Worm (Caenorhabditis elegans) whole organism, late embryonic: ENCODE data around the gene T13G4.4.
A peak's percentile ranks its signal among the peaks of the same experiment; 100 is the strongest.

Source experiments
- ama-1 ChIP-seq: fragments of 150-350 bp; optimal IDR thresholded peaks from 2 replicates; lab custom pipeline; 2014
- ceh-22 ChIP-seq: sonication (generic microtip); optimal IDR thresholded peaks from 2 replicates; lab custom pipeline; 2017; ENCODE audit warnings: missing biosample characterization, missing genetic modification characterization
- ceh-24 ChIP-seq: sonication (generic microtip); optimal IDR thresholded peaks from 2 replicates; lab custom pipeline; 2016; ENCODE audit warnings: mild to moderate bottlenecking, missing genetic modification characterization, missing compliant biosample characterization
- ceh-30 ChIP-seq: fragments of 150-350 bp; optimal IDR thresholded peaks from 2 replicates; lab custom pipeline; 2014; ENCODE audit warnings: missing biosample characterization, missing genetic modification characterization
- ceh-34 ChIP-seq: sonication (generic microtip); optimal IDR thresholded peaks from 2 replicates; lab custom pipeline; 2016; ENCODE audit warnings: mild to moderate bottlenecking, missing genetic modification characterization, missing compliant biosample characterization
- ceh-48 ChIP-seq: sonication (generic microtip); optimal IDR thresholded peaks from 2 replicates; lab custom pipeline; 2016; ENCODE audit warnings: missing genetic modification characterization, inconsistent platforms, missing compliant biosample characterization
- ceh-6 ChIP-seq: fragments of 200-800 bp; sonication (Bioruptor generic); optimal IDR thresholded peaks from 2 replicates; lab custom pipeline; 2018; ENCODE audit warnings: mild to moderate bottlenecking, missing genetic modification characterization, missing compliant biosample characterization
- ceh-9 ChIP-seq: sonication (generic microtip); optimal IDR thresholded peaks from 2 replicates; lab custom pipeline; 2016; ENCODE audit warnings: mild to moderate bottlenecking, missing genetic modification characterization, inconsistent platforms, missing compliant biosample characterization
- dve-1 ChIP-seq: sonication (generic microtip); optimal IDR thresholded peaks from 2 replicates; lab custom pipeline; 2017; ENCODE audit warnings: antibody characterized with exemption, mild to moderate bottlenecking, missing genetic modification characterization, missing compliant biosample characterization
- elt-2 ChIP-seq: sonication (generic microtip); optimal IDR thresholded peaks from 2 replicates; lab custom pipeline; 2016; ENCODE audit warnings: missing genetic modification reagents, missing genetic modification characterization, missing compliant biosample characterization
- fax-1 ChIP-seq: sonication (generic microtip); optimal IDR thresholded peaks from 2 replicates; lab custom pipeline; 2016; ENCODE audit warnings: missing genotype, missing genetic modification characterization, missing compliant biosample characterization
- gmeb-2 ChIP-seq: sonication (generic microtip); optimal IDR thresholded peaks from 2 replicates; lab custom pipeline; 2016; ENCODE audit warnings: missing genetic modification characterization, inconsistent platforms, missing compliant biosample characterization
- lim-6 ChIP-seq: sonication (generic microtip); optimal IDR thresholded peaks from 2 replicates; lab custom pipeline; 2016; ENCODE audit warnings: missing genetic modification characterization, missing compliant biosample characterization
- lin-11 ChIP-seq: fragments of 200-800 bp; sonication (Bioruptor generic); optimal IDR thresholded peaks from 2 replicates; lab custom pipeline; 2018; ENCODE audit warnings: mild to moderate bottlenecking, missing genetic modification characterization, missing compliant biosample characterization
- nhr-232 ChIP-seq: sonication (generic microtip); optimal IDR thresholded peaks from 2 replicates; lab custom pipeline; 2016; ENCODE audit warnings: missing genetic modification characterization, missing compliant biosample characterization
- npax-4 ChIP-seq: sonication (generic microtip); optimal IDR thresholded peaks from 2 replicates; lab custom pipeline; 2016; ENCODE audit warnings: missing genetic modification characterization, missing compliant biosample characterization
- odd-2 ChIP-seq: sonication (generic microtip); optimal IDR thresholded peaks from 2 replicates; lab custom pipeline; 2017; ENCODE audit warnings: antibody characterized with exemption, mild to moderate bottlenecking, missing genetic modification characterization, missing compliant biosample characterization
- pat-9 ChIP-seq: fragments of 200-800 bp; sonication (Bioruptor generic); optimal IDR thresholded peaks from 2 replicates; lab custom pipeline; 2018; ENCODE audit warnings: mild to moderate bottlenecking, missing genetic modification characterization, moderate library complexity, missing compliant biosample characterization
- pha-2 ChIP-seq: sonication (generic microtip); optimal IDR thresholded peaks from 2 replicates; lab custom pipeline; 2017; ENCODE audit warnings: mild to moderate bottlenecking, missing genetic modification characterization, missing compliant biosample characterization
- pros-1 ChIP-seq: fragments of 150-350 bp; optimal IDR thresholded peaks from 2 replicates; lab custom pipeline; 2014; ENCODE audit warnings: missing biosample characterization, missing genetic modification reagents, missing genetic modification characterization
- rnt-1 ChIP-seq: sonication (generic microtip); optimal IDR thresholded peaks from 2 replicates; lab custom pipeline; 2016; ENCODE audit warnings: missing genetic modification characterization, missing compliant biosample characterization
- sox-2 ChIP-seq: fragments of 200-800 bp; sonication (Bioruptor generic); IDR thresholded peaks from 2 replicates; pipeline ENCODE4 v1.3.6; 2022; ENCODE audit warnings: missing genetic modification reagents, missing genetic modification characterization, missing compliant biosample characterization
- sox-4 ChIP-seq: sonication (generic microtip); optimal IDR thresholded peaks from 2 replicates; lab custom pipeline; 2017; ENCODE audit warnings: mild to moderate bottlenecking, missing genetic modification characterization, inconsistent platforms, missing compliant biosample characterization
- syd-9 ChIP-seq: sonication (generic microtip); optimal IDR thresholded peaks from 2 replicates; lab custom pipeline; 2016; ENCODE audit warnings: mild to moderate bottlenecking, missing genetic modification characterization, moderate library complexity, missing compliant biosample characterization
- tbx-2 ChIP-seq: sonication (generic microtip); optimal IDR thresholded peaks from 2 replicates; lab custom pipeline; 2016; ENCODE audit warnings: missing genetic modification characterization, missing compliant biosample characterization
- ttx-3 ChIP-seq: sonication (generic microtip); optimal IDR thresholded peaks from 2 replicates; lab custom pipeline; 2016; ENCODE audit warnings: missing genetic modification reagents, missing genetic modification characterization, missing compliant biosample characterization
- unc-3 ChIP-seq, 2 experiments: fragments of 200-800 bp in 1 of 2; sonication (Bioruptor generic) in 1 of 2; sonication (generic microtip) in 1 of 2; conservative IDR thresholded peaks in 1 of 2; optimal IDR thresholded peaks in 1 of 2; 2 replicates each; pipeline versions ENCODE4 v1.3.6 to Lab custom; 2016 to 2022; ENCODE audit warnings: missing compliant biosample characterization in 2 of 2, missing genetic modification characterization in 2 of 2, missing genetic modification reagents in 1 of 2
- unc-42 ChIP-seq: sonication (generic microtip); optimal IDR thresholded peaks from 2 replicates; lab custom pipeline; 2016; ENCODE audit warnings: missing genotype, missing genetic modification characterization, missing compliant biosample characterization
- unc-55 ChIP-seq: sonication (generic microtip); optimal IDR thresholded peaks from 2 replicates; lab custom pipeline; 2017; ENCODE audit warnings: missing biosample characterization, missing genetic modification reagents, missing genetic modification characterization
- zip-5 ChIP-seq: sonication (generic microtip); optimal IDR thresholded peaks from 2 replicates; lab custom pipeline; 2016; ENCODE audit warnings: missing genetic modification characterization, missing compliant biosample characterization
- ztf-16 ChIP-seq: sonication (generic microtip); optimal IDR thresholded peaks from 2 replicates; lab custom pipeline; 2017; ENCODE audit warnings: missing genetic modification characterization, missing compliant biosample characterization

Gene T13G4.4

ce11 chrX:1172024-1172423, 19.5 kb downstream of the T13G4.4 start:
- TF ChIP-seq ceh-22, result no peak
- TF ChIP-seq, all 69 proteins: peak for 0

- TF ChIP-seq ceh-24 (tag; lab: Kevin White, UChicago) (no peak), zip-5 (tag; lab: Kevin White, UChicago) (no peak), odd-2 (no peak), ceh-6 (no peak), pha-2 (tag; lab: Kevin White, UChicago) (no peak), elt-2 (no peak), ztf-16 (tag; lab: Kevin White, UChicago) (no peak), tbx-2 (no peak), unc-3 (GFP tag; conservative IDR thresholded peaks at IDR 0.05; lab: Robert Waterston, UW) (no peak), unc-3 (tag; optimal IDR thresholded peaks at IDR 0.05; lab: Kevin White, UChicago) (no peak), gmeb-2 (no peak), pros-1 (no peak), nhr-232 (tag; lab: Kevin White, UChicago) (no peak), npax-4 (tag; lab: Kevin White, UChicago) (no peak)
Measured at ce11 chrX:1171617-1172016, 19.9 kb downstream of the T13G4.4 start.

ce11 chrX:1167234-1167633, 24.2 kb downstream of the T13G4.4 start:
- TF ChIP-seq pros-1 (no peak), ceh-30 (tag; lab: Kevin White, UChicago) (no peak), elt-2 (no peak), fax-1 (tag; lab: Kevin White, UChicago) (no peak), ama-1 (lab: Kevin White, UChicago) (no peak), syd-9 (tag; lab: Kevin White, UChicago) (no peak), unc-55 (GFP tag; lab: Kevin White, UChicago) (no peak), lin-11 (no peak), pha-2 (tag; lab: Kevin White, UChicago) (no peak), tbx-2 (no peak), ttx-3 (tag; lab: Kevin White, UChicago) (no peak), ceh-9 (tag; lab: Kevin White, UChicago) (no peak), nhr-232 (tag; lab: Kevin White, UChicago) (no peak), gmeb-2 (no peak), ceh-34 (no peak), ceh-48 (tag; lab: Kevin White, UChicago) (no peak), dve-1 (tag; lab: Kevin White, UChicago) (no peak), pat-9 (tag; lab: Kevin White, UChicago) (no peak)

- TF ChIP-seq lim-6 (tag; lab: Kevin White, UChicago) (no peak), unc-42 (tag; lab: Kevin White, UChicago) (peak; percentile 73), ttx-3 (tag; lab: Kevin White, UChicago) (no peak)
- TF ChIP-seq, all 69 proteins: peak for 1
Measured at ce11 chrX:1162019-1162418, 29.5 kb downstream of the T13G4.4 start, which contains the start of gene tmc-1. Gene tmc-1, plus strand, starts transcription at chrX:1162207.

ce11 chrX:1154648-1155047, 36.8 kb downstream of the T13G4.4 start, which contains the start of gene R193.1:
Gene R193.1, plus strand, starts transcription at chrX:1154948.
- TF ChIP-seq lim-6 (tag; lab: Kevin White, UChicago), result no peak
- TF ChIP-seq, all 69 proteins: peak for 0

ce11 chrX:1148438-1148837, 43.0 kb downstream of the T13G4.4 start, which contains the start of the genes R193.2 and R193.6:
Gene R193.2, minus strand, starts transcription at chrX:1148585.
Gene R193.6, plus strand, starts transcription at chrX:1148787.
- no peak for TF ChIP-seq ztf-16 (tag; lab: Kevin White, UChicago)
- no peak for TF ChIP-seq rnt-1 (tag; lab: Kevin White, UChicago)
- TF ChIP-seq elt-2, result peak; percentile 43
- no peak for TF ChIP-seq sox-4 (tag; lab: Kevin White, UChicago)
- no peak for TF ChIP-seq sox-2 (GFP tag; lab: Robert Waterston, UW)
